Fruit fly (Drosophila melanogaster): ENCODE data around the gene CG17896.

DNA sequence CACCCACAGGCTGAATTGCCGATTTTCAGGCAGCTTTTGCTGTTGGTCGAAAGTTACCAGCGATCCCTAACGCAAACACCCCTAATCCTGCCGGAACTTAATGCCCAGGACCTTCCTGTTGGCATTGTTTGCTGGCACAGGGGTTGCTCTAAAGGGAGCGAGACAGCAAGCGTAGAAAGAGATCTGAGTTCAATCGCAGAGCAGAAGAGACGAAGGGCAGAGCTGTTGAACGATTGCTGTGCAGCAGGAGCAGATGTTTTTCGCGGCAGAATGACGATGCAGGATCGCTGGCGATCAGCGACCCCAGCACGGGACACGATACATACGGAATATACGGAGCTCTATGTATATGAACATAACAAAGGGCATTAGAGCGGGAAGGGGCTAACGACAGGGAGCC, 36.3 kb downstream of the CG17896 start:
- TF ChIP-seq CG6276 (GFP tag; optimal IDR thresholded peaks at IDR 0.05) (no peak), OdsH (GFP tag; optimal IDR thresholded peaks at IDR 0.05) (no peak), CG32006 (GFP tag; optimal IDR thresholded peaks at IDR 0.05) (no peak), topi (GFP tag; optimal IDR thresholded peaks at IDR 0.05) (no peak), Hr39 (GFP tag; optimal IDR thresholded peaks at IDR 0.05) (no peak), CG1621 (tag; optimal IDR thresholded peaks at IDR 0.05) (no peak)
